Worm (Caenorhabditis elegans) whole organism, late embryonic: ENCODE measurements around the gene Y48G9A.11.

Source experiments
- C38D4.7 ChIP-seq: fragments of 200-800 bp; sonication (Bioruptor generic); optimal IDR thresholded peaks from 2 replicates; lab custom pipeline; 2018; ENCODE audit warnings: mild to moderate bottlenecking, missing genetic modification characterization, moderate library complexity, missing compliant biosample characterization
- ama-1 ChIP-seq: fragments of 150-350 bp; optimal IDR thresholded peaks from 2 replicates; lab custom pipeline; 2014
- ceh-19 ChIP-seq: fragments of 200-800 bp; sonication (Bioruptor generic); optimal IDR thresholded peaks from 2 replicates; lab custom pipeline; 2018; ENCODE audit warnings: mild to moderate bottlenecking, missing genetic modification characterization, missing compliant biosample characterization
- dve-1 ChIP-seq: sonication (generic microtip); optimal IDR thresholded peaks from 2 replicates; lab custom pipeline; 2017; ENCODE audit warnings: antibody characterized with exemption, mild to moderate bottlenecking, missing genetic modification characterization, missing compliant biosample characterization
- fkh-6 ChIP-seq: sonication (generic microtip); optimal IDR thresholded peaks from 2 replicates; lab custom pipeline; 2016; ENCODE audit warnings: missing genetic modification characterization, missing compliant biosample characterization
- nhr-11 ChIP-seq: fragments of 150-350 bp; optimal IDR thresholded peaks from 2 replicates; lab custom pipeline; 2014; ENCODE audit warnings: missing biosample characterization, missing genetic modification characterization
- pha-4 ChIP-seq: fragments of 150-350 bp; optimal IDR thresholded peaks from 2 replicates; lab custom pipeline; 2018; ENCODE audit warnings: missing biosample characterization, missing genetic modification reagents, missing genetic modification characterization
- pqm-1 ChIP-seq: sonication (generic microtip); optimal IDR thresholded peaks from 2 replicates; lab custom pipeline; 2016; ENCODE audit warnings: missing genetic modification characterization, missing compliant biosample characterization
- sox-4 ChIP-seq: sonication (generic microtip); optimal IDR thresholded peaks from 2 replicates; lab custom pipeline; 2017; ENCODE audit warnings: mild to moderate bottlenecking, missing genetic modification characterization, inconsistent platforms, missing compliant biosample characterization
- unc-55 ChIP-seq: sonication (generic microtip); optimal IDR thresholded peaks from 2 replicates; lab custom pipeline; 2017; ENCODE audit warnings: missing biosample characterization, missing genetic modification reagents, missing genetic modification characterization
- unc-86 ChIP-seq: sonication (generic microtip); optimal IDR thresholded peaks from 2 replicates; lab custom pipeline; 2016; ENCODE audit warnings: missing genetic modification characterization, missing compliant biosample characterization

- TF ChIP-seq unc-86 (tag; lab: Kevin White, UChicago), result no peak
- TF ChIP-seq pha-4, result no peak
- no peak for TF ChIP-seq dve-1 (tag; lab: Kevin White, UChicago)
- no peak for TF ChIP-seq C38D4.7
- TF ChIP-seq sox-4 (tag; lab: Kevin White, UChicago), result no peak
- TF ChIP-seq ceh-19 (GFP tag; lab: Kevin White, UChicago), result no peak
- no peak for TF ChIP-seq unc-55
- no peak for TF ChIP-seq ama-1 (lab: Kevin White, UChicago)
- TF ChIP-seq nhr-11, result no peak
- no peak for TF ChIP-seq pqm-1 (tag; lab: Kevin White, UChicago)
- no peak for TF ChIP-seq fkh-6 (tag; lab: Kevin White, UChicago)
Observed at ce11 chrIII:2105935-2106334, 10.8 kb downstream of the Y48G9A.11 start.
